Worm (Caenorhabditis elegans): ENCODE measurements around the gene B0303.11.

DNA sequence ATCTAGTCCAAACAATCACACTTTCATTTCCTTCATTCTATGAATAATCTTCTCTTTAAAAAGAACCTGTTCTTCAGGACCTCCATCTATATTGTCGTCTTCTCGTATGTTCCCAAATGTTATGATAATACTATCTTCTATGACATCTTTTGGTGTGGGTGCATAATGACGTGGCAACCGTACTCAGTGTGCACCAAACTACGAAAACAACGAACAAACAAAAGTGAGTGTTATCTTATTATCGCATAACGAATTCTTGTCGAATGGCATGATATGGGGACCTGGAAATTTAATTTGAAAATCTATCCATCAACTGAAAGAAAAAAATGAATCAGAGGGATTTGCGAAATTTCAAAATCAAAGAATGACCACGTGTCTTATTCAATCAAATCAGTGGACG is 54.2 kb downstream of the B0303.11 start:
- TF ChIP-seq lin-13 (GFP tag; optimal IDR thresholded peaks at IDR 0.05) (no peak), swsn-7 (tag; optimal IDR thresholded peaks at IDR 0.05) (no peak), Y116A8C.19 (tag; optimal IDR thresholded peaks at IDR 0.05; ENCODE audit: borderline replicate concordance) (no peak), ceh-63 (GFP tag; optimal IDR thresholded peaks at IDR 0.05) (no peak), rnt-1 (tag; optimal IDR thresholded peaks at IDR 0.05) (no peak), nhr-237 (tag; optimal IDR thresholded peaks at IDR 0.05) (no peak), egl-27 (tag; optimal IDR thresholded peaks at IDR 0.05) (no peak), C34B4.2 (tag; optimal IDR thresholded peaks at IDR 0.05) (no peak), lin-39 (tag; optimal IDR thresholded peaks at IDR 0.05) (no peak), xbp-1 (tag; optimal IDR thresholded peaks at IDR 0.05) (no peak), nhr-90 (tag; optimal IDR thresholded peaks at IDR 0.05; ENCODE audit: poor library complexity) (no peak)

All from whole organism, L1 larva.